Worm (Caenorhabditis elegans) whole organism, late embryonic: ENCODE measurements around the gene unc-1.

Experiments used
- C38D4.7 ChIP-seq: fragments of 200-800 bp; sonication (Bioruptor generic); optimal IDR thresholded peaks from 2 replicates; lab custom pipeline; 2018; ENCODE audit warnings: mild to moderate bottlenecking, missing genetic modification characterization, moderate library complexity, missing compliant biosample characterization
- K02D7.2 ChIP-seq: sonication (generic microtip); optimal IDR thresholded peaks from 2 replicates; lab custom pipeline; 2017; ENCODE audit warnings: mild to moderate bottlenecking, missing genetic modification characterization, missing compliant biosample characterization
- T23F11.4 ChIP-seq: fragments of 200-800 bp; sonication (Bioruptor generic); optimal IDR thresholded peaks from 2 replicates; lab custom pipeline; 2018; ENCODE audit warnings: mild to moderate bottlenecking, missing genetic modification characterization, missing compliant biosample characterization
- ama-1 ChIP-seq: fragments of 150-350 bp; optimal IDR thresholded peaks from 2 replicates; lab custom pipeline; 2014
- ceh-18 ChIP-seq: sonication (generic microtip); optimal IDR thresholded peaks from 2 replicates; lab custom pipeline; 2016; ENCODE audit warnings: missing genetic modification characterization, missing compliant biosample characterization
- ceh-19 ChIP-seq: fragments of 200-800 bp; sonication (Bioruptor generic); optimal IDR thresholded peaks from 2 replicates; lab custom pipeline; 2018; ENCODE audit warnings: mild to moderate bottlenecking, missing genetic modification characterization, missing compliant biosample characterization
- ceh-30 ChIP-seq: fragments of 150-350 bp; optimal IDR thresholded peaks from 2 replicates; lab custom pipeline; 2014; ENCODE audit warnings: missing biosample characterization, missing genetic modification characterization
- ceh-34 ChIP-seq: sonication (generic microtip); optimal IDR thresholded peaks from 2 replicates; lab custom pipeline; 2016; ENCODE audit warnings: mild to moderate bottlenecking, missing genetic modification characterization, missing compliant biosample characterization
- ceh-48 ChIP-seq: sonication (generic microtip); optimal IDR thresholded peaks from 2 replicates; lab custom pipeline; 2016; ENCODE audit warnings: missing genetic modification characterization, inconsistent platforms, missing compliant biosample characterization
- dmd-4 ChIP-seq: sonication (generic microtip); optimal IDR thresholded peaks from 2 replicates; lab custom pipeline; 2016; ENCODE audit warnings: borderline replicate concordance, missing genetic modification characterization, missing compliant biosample characterization
- elt-4 ChIP-seq: sonication (generic microtip); optimal IDR thresholded peaks from 2 replicates; lab custom pipeline; 2016; ENCODE audit warnings: missing genetic modification characterization, missing compliant biosample characterization
- ets-4 ChIP-seq: sonication (generic microtip); optimal IDR thresholded peaks from 2 replicates; lab custom pipeline; 2016; ENCODE audit warnings: missing genetic modification characterization, missing compliant biosample characterization
- eyg-1 ChIP-seq: sonication (generic microtip); optimal IDR thresholded peaks from 2 replicates; lab custom pipeline; 2016; ENCODE audit warnings: missing genotype, missing genetic modification characterization, missing compliant biosample characterization
- fax-1 ChIP-seq: sonication (generic microtip); optimal IDR thresholded peaks from 2 replicates; lab custom pipeline; 2016; ENCODE audit warnings: missing genotype, missing genetic modification characterization, missing compliant biosample characterization
- fkh-6 ChIP-seq: sonication (generic microtip); optimal IDR thresholded peaks from 2 replicates; lab custom pipeline; 2016; ENCODE audit warnings: missing genetic modification characterization, missing compliant biosample characterization
- hlh-13 ChIP-seq: fragments of 200-800 bp; sonication (Bioruptor generic); optimal IDR thresholded peaks from 2 replicates; lab custom pipeline; 2018; ENCODE audit warnings: mild to moderate bottlenecking, missing genetic modification characterization, missing compliant biosample characterization
- hlh-30 ChIP-seq: sonication (generic microtip); optimal IDR thresholded peaks from 2 replicates; lab custom pipeline; 2017; ENCODE audit warnings: antibody characterized with exemption, missing genetic modification characterization, missing compliant biosample characterization; ENCODE audit not compliant: insufficient read depth
- hlh-6 ChIP-seq: sonication (generic microtip); optimal IDR thresholded peaks from 2 replicates; lab custom pipeline; 2016; ENCODE audit warnings: missing genotype, missing genetic modification characterization, missing compliant biosample characterization
- hlh-8 ChIP-seq: sonication (generic microtip); optimal IDR thresholded peaks from 2 replicates; lab custom pipeline; 2016; ENCODE audit warnings: missing genotype, missing genetic modification characterization, missing compliant biosample characterization
- lim-6 ChIP-seq: sonication (generic microtip); optimal IDR thresholded peaks from 2 replicates; lab custom pipeline; 2016; ENCODE audit warnings: missing genetic modification characterization, missing compliant biosample characterization
- lin-11 ChIP-seq: fragments of 200-800 bp; sonication (Bioruptor generic); optimal IDR thresholded peaks from 2 replicates; lab custom pipeline; 2018; ENCODE audit warnings: mild to moderate bottlenecking, missing genetic modification characterization, missing compliant biosample characterization
- madf-2 ChIP-seq: sonication (generic microtip); optimal IDR thresholded peaks from 2 replicates; lab custom pipeline; 2017; ENCODE audit warnings: missing genetic modification characterization, missing compliant biosample characterization
- nfya-1 ChIP-seq: sonication (generic microtip); optimal IDR thresholded peaks from 2 replicates; lab custom pipeline; 2017; ENCODE audit warnings: missing genetic modification characterization, mild to moderate bottlenecking, missing compliant biosample characterization, antibody characterized with exemption, moderate library complexity
- nhr-11 ChIP-seq: fragments of 150-350 bp; optimal IDR thresholded peaks from 2 replicates; lab custom pipeline; 2014; ENCODE audit warnings: missing biosample characterization, missing genetic modification characterization
- pat-9 ChIP-seq: fragments of 200-800 bp; sonication (Bioruptor generic); optimal IDR thresholded peaks from 2 replicates; lab custom pipeline; 2018; ENCODE audit warnings: mild to moderate bottlenecking, missing genetic modification characterization, moderate library complexity, missing compliant biosample characterization
- pha-2 ChIP-seq: sonication (generic microtip); optimal IDR thresholded peaks from 2 replicates; lab custom pipeline; 2017; ENCODE audit warnings: mild to moderate bottlenecking, missing genetic modification characterization, missing compliant biosample characterization
- rnt-1 ChIP-seq: sonication (generic microtip); optimal IDR thresholded peaks from 2 replicates; lab custom pipeline; 2016; ENCODE audit warnings: missing genetic modification characterization, missing compliant biosample characterization
- sox-2 ChIP-seq: fragments of 200-800 bp; sonication (Bioruptor generic); IDR thresholded peaks from 2 replicates; pipeline ENCODE4 v1.3.6; 2022; ENCODE audit warnings: missing genetic modification reagents, missing genetic modification characterization, missing compliant biosample characterization
- syd-9 ChIP-seq: sonication (generic microtip); optimal IDR thresholded peaks from 2 replicates; lab custom pipeline; 2016; ENCODE audit warnings: mild to moderate bottlenecking, missing genetic modification characterization, moderate library complexity, missing compliant biosample characterization
- unc-3 ChIP-seq, 2 experiments: fragments of 200-800 bp in 1 of 2; sonication (Bioruptor generic) in 1 of 2; sonication (generic microtip) in 1 of 2; conservative IDR thresholded peaks in 1 of 2; optimal IDR thresholded peaks in 1 of 2; 2 replicates each; pipeline versions ENCODE4 v1.3.6 to Lab custom; 2016 to 2022; ENCODE audit warnings: missing compliant biosample characterization in 2 of 2, missing genetic modification characterization in 2 of 2, missing genetic modification reagents in 1 of 2
- unc-42 ChIP-seq: sonication (generic microtip); optimal IDR thresholded peaks from 2 replicates; lab custom pipeline; 2016; ENCODE audit warnings: missing genotype, missing genetic modification characterization, missing compliant biosample characterization
- unc-55 ChIP-seq: sonication (generic microtip); optimal IDR thresholded peaks from 2 replicates; lab custom pipeline; 2017; ENCODE audit warnings: missing biosample characterization, missing genetic modification reagents, missing genetic modification characterization
- ztf-16 ChIP-seq: sonication (generic microtip); optimal IDR thresholded peaks from 2 replicates; lab custom pipeline; 2017; ENCODE audit warnings: missing genetic modification characterization, missing compliant biosample characterization

unc-1 gene

ce11 chrX:1088048-1088447 is 25.8 kb upstream of the unc-1 start, which contains the start of gene rei-2:
Gene rei-2 (minus strand): TSS chrX:1088148.
- TF ChIP-seq ceh-18 (tag; lab: Kevin White, UChicago) (no peak), ceh-19 (GFP tag; lab: Kevin White, UChicago) (no peak), hlh-6 (tag; lab: Kevin White, UChicago) (no peak), madf-2 (tag; lab: Kevin White, UChicago) (no peak), lin-11 (tag; lab: Kevin White, UChicago) (no peak), ztf-16 (tag; lab: Kevin White, UChicago) (no peak), ets-4 (tag; lab: Kevin White, UChicago) (no peak), fax-1 (no peak), sox-2 (no peak), hlh-13 (GFP tag; lab: Kevin White, UChicago) (no peak), fkh-6 (no peak), T23F11.4 (GFP tag; lab: Kevin White, UChicago) (no peak), ceh-48 (tag; lab: Kevin White, UChicago) (no peak), eyg-1 (tag; lab: Kevin White, UChicago) (no peak)

- peak; percentile 35 for TF ChIP-seq hlh-8
- TF ChIP-seq ceh-48 (tag; lab: Kevin White, UChicago): no peak
Observed at ce11 chrX:1086406-1086897, 24.2 kb upstream of the unc-1 start.

ce11 chrX:1085000-1085399 is 22.7 kb upstream of the unc-1 start:
- TF ChIP-seq fax-1: no peak
- TF ChIP-seq nhr-11 (tag; lab: Kevin White, UChicago): no peak
- TF ChIP-seq lim-6: no peak
- no peak for TF ChIP-seq fkh-6
- no peak for TF ChIP-seq C38D4.7 (GFP tag; lab: Kevin White, UChicago)
- TF ChIP-seq dmd-4 (tag; lab: Kevin White, UChicago): no peak
- no peak for TF ChIP-seq pha-2 (tag; lab: Kevin White, UChicago)
- no peak for TF ChIP-seq madf-2 (tag; lab: Kevin White, UChicago)
- TF ChIP-seq, all 69 proteins: peak for 0

ce11 chrX:1081927-1082326 is 19.7 kb upstream of the unc-1 start:
- TF ChIP-seq hlh-6 (tag; lab: Kevin White, UChicago): peak; percentile 60
- peak; percentile 3 for TF ChIP-seq elt-4
- TF ChIP-seq ama-1: no peak
- TF ChIP-seq ceh-34 (tag; lab: Kevin White, UChicago): peak; percentile 11
- no peak for TF ChIP-seq ceh-30 (tag; lab: Kevin White, UChicago)
- TF ChIP-seq ceh-18 (tag; lab: Kevin White, UChicago): peak; percentile 69
- no peak for TF ChIP-seq pat-9 (tag; lab: Kevin White, UChicago)
- peak; percentile 17 for TF ChIP-seq nfya-1 (tag; lab: Kevin White, UChicago)
- TF ChIP-seq hlh-30 (tag; lab: Kevin White, UChicago): no peak
- peak; percentile 68 for TF ChIP-seq lim-6
- TF ChIP-seq rnt-1: peak; percentile 88

- TF ChIP-seq unc-3 (GFP tag; conservative IDR thresholded peaks at IDR 0.05; lab: Robert Waterston, UW): no peak
- no peak for TF ChIP-seq unc-3 (tag; optimal IDR thresholded peaks at IDR 0.05; lab: Kevin White, UChicago)
- no peak for TF ChIP-seq nhr-11 (tag; lab: Kevin White, UChicago)
- no peak for TF ChIP-seq syd-9
- TF ChIP-seq unc-42 (tag; lab: Kevin White, UChicago): no peak
- no peak for TF ChIP-seq K02D7.2 (tag; lab: Kevin White, UChicago)
- no peak for TF ChIP-seq dmd-4 (tag; lab: Kevin White, UChicago)
- peak; percentile 23 for TF ChIP-seq unc-55 (GFP tag; lab: Kevin White, UChicago)
Observed at ce11 chrX:1080549-1080948, 18.3 kb upstream of the unc-1 start, which contains the start of gene pfn-3. Gene pfn-3 (minus strand): TSS chrX:1080649.
